Fruit fly (Drosophila melanogaster): ENCODE data around the gene lt.

The lt gene

dm6 chr2L:22924556-22924955 lies at the start of gene lt (continued):
- TF ChIP-seq CG8388 (GFP tag; optimal IDR thresholded peaks at IDR 0.05) = peak; percentile 97
- no peak for TF ChIP-seq ham (GFP tag; IDR thresholded peaks at IDR 0.05)
- TF ChIP-seq CG4328 (GFP tag; optimal IDR thresholded peaks at IDR 0.05) = no peak
- TF ChIP-seq gsb-n (tag; optimal IDR thresholded peaks at IDR 0.05) = no peak
- TF ChIP-seq amos (GFP tag; IDR thresholded peaks at IDR 0.05; ENCODE audit: partially characterized antibody) = peak; percentile 36; the same call in 1 of the 2 replicates
- TF ChIP-seq lola (GFP tag; optimal IDR thresholded peaks at IDR 0.05) = peak in 1 of 3 experiments; percentile 11
- TF ChIP-seq ken (GFP tag; IDR thresholded peaks at IDR 0.05) = no peak

dm6 chr2L:22918586-22918985 lies 6.0 kb upstream of the lt start:
- TF ChIP-seq ssp (GFP tag; IDR thresholded peaks at IDR 0.05) (peak; percentile 89), CG17802 (tag; optimal IDR thresholded peaks at IDR 0.05) (peak; percentile 51), CG1024 (GFP tag; IDR thresholded peaks at IDR 0.05) (peak; percentile 95), CG30020 (tag; optimal IDR thresholded peaks at IDR 0.05) (peak; percentile 56), CG7357 (GFP tag; IDR thresholded peaks at IDR 0.05) (peak; percentile 84)

- no peak for TF ChIP-seq CG9215 (GFP tag; IDR thresholded peaks at IDR 0.05)
- TF ChIP-seq CG2116 (GFP tag; optimal IDR thresholded peaks at IDR 0.05) = peak; percentile 14
- TF ChIP-seq Bteb2 (GFP tag; optimal IDR thresholded peaks at IDR 0.05) = no peak
- TF ChIP-seq maf-S (GFP tag; optimal IDR thresholded peaks at IDR 0.05) = no peak
- no peak for TF ChIP-seq Adf1 (GFP tag; IDR thresholded peaks at IDR 0.05)
- TF ChIP-seq dm (GFP tag; optimal IDR thresholded peaks at IDR 0.05) = no peak
- no peak for TF ChIP-seq knrl (GFP tag; IDR thresholded peaks at IDR 0.05; ENCODE audit: partially characterized antibody)
- TF ChIP-seq CG4328 (GFP tag; optimal IDR thresholded peaks at IDR 0.05) = no peak
- no peak for TF ChIP-seq CG10147 (GFP tag; optimal IDR thresholded peaks at IDR 0.05)
- no peak for TF ChIP-seq Dek (tag; optimal IDR thresholded peaks at IDR 0.05)
- no peak for TF ChIP-seq az2 (GFP tag; optimal IDR thresholded peaks at IDR 0.05)
- TF ChIP-seq CG6791 (GFP tag; IDR thresholded peaks at IDR 0.05; ENCODE audit: partially characterized antibody) = no peak; the same call in 2 of the 3 replicates
- no peak for TF ChIP-seq dan (GFP tag; IDR thresholded peaks at IDR 0.05)
- TF ChIP-seq CG13624 (GFP tag; optimal IDR thresholded peaks at IDR 0.05) = no peak
- TF ChIP-seq slbo (GFP tag; IDR thresholded peaks at IDR 0.05) = no peak
- TF ChIP-seq CTCF (GFP tag; optimal IDR thresholded peaks at IDR 0.05) = no peak
- TF ChIP-seq Ravus (GFP tag; IDR thresholded peaks at IDR 0.05) = no peak
- TF ChIP-seq Lhr (GFP tag; optimal IDR thresholded peaks at IDR 0.05) = peak; percentile 38
- TF ChIP-seq CG13894 (tag; optimal IDR thresholded peaks at IDR 0.05) = no peak
- no peak for TF ChIP-seq dmrt99B (tag; optimal IDR thresholded peaks at IDR 0.05)
- peak; percentile 6 for TF ChIP-seq CG8290 (GFP tag; optimal IDR thresholded peaks at IDR 0.05)
- TF ChIP-seq CG8290 (tag; optimal IDR thresholded peaks at IDR 0.05) = peak in 1 of 2 experiments; percentile 47
- no peak for TF ChIP-seq dmrt11E (tag; optimal IDR thresholded peaks at IDR 0.05)
- TF ChIP-seq Sox102F (GFP tag; optimal IDR thresholded peaks at IDR 0.05) = peak; percentile 3
- TF ChIP-seq CG8765 (GFP tag; IDR thresholded peaks at IDR 0.05) = no peak
- no peak for TF ChIP-seq CG14014 (GFP tag; IDR thresholded peaks at IDR 0.05)
- TF ChIP-seq odd (GFP tag; optimal IDR thresholded peaks at IDR 0.05) = no peak
- no peak for TF ChIP-seq sim (GFP tag; IDR thresholded peaks at IDR 0.05)
- no peak for TF ChIP-seq Nf-YA (GFP tag; IDR thresholded peaks at IDR 0.05)
- TF ChIP-seq CG10366 (GFP tag; IDR thresholded peaks at IDR 0.05) = no peak
- TF ChIP-seq Atf3 (GFP tag; optimal IDR thresholded peaks at IDR 0.05) = no peak
- TF ChIP-seq z (GFP tag; IDR thresholded peaks at IDR 0.05) = no peak
- no peak for TF ChIP-seq chm (GFP tag; IDR thresholded peaks at IDR 0.05)
- no peak for TF ChIP-seq ewg (GFP tag; optimal IDR thresholded peaks at IDR 0.05)
- TF ChIP-seq Ets97D (GFP tag; optimal IDR thresholded peaks at IDR 0.05) = peak; percentile 4
- TF ChIP-seq pita (GFP tag; optimal IDR thresholded peaks at IDR 0.05) = no peak
- no peak for TF ChIP-seq Hmr (GFP tag; optimal IDR thresholded peaks at IDR 0.05)
- TF ChIP-seq prd (optimal IDR thresholded peaks at IDR 0.05) = no peak
- no peak for TF ChIP-seq prd (GFP tag; IDR thresholded peaks at IDR 0.05)
Observed at dm6 chr2L:22981584-22981983, 57.0 kb downstream of the lt start, which contains the start of gene cta. Gene cta, plus strand, starts transcription at chr2L:22981816.

Data from whole organism, embryonic.